Worm (Caenorhabditis elegans) whole organism, L2 larva: ENCODE data around the gene srh-19.
A peak's percentile ranks its signal among the peaks of the same experiment; 100 is the strongest.

Source experiments
- C34F6.9 ChIP-seq: fragments of 150-350 bp; optimal IDR thresholded peaks from 2 replicates; lab custom pipeline; 2014; ENCODE audit warnings: missing biosample characterization, missing genetic modification characterization
- F13H6.1 ChIP-seq: sonication (generic microtip); optimal IDR thresholded peaks from 2 replicates; lab custom pipeline; 2016; ENCODE audit warnings: missing genetic modification characterization, missing compliant biosample characterization
- R02D3.7 ChIP-seq: fragments of 150-350 bp; optimal IDR thresholded peaks from 2 replicates; lab custom pipeline; 2014; ENCODE audit warnings: missing biosample characterization, missing genetic modification characterization
- Y55F3AM.14 ChIP-seq: fragments of 200-800 bp; sonication (Bioruptor generic); optimal IDR thresholded peaks from 2 replicates; lab custom pipeline; 2018; ENCODE audit warnings: mild to moderate bottlenecking, missing genetic modification characterization, missing compliant biosample characterization
- ZK546.5 ChIP-seq: sonication (generic microtip); optimal IDR thresholded peaks from 2 replicates; lab custom pipeline; 2017; ENCODE audit warnings: missing biosample characterization, missing genetic modification characterization
- aly-2 ChIP-seq: fragments of 150-350 bp; optimal IDR thresholded peaks from 2 replicates; lab custom pipeline; 2014; ENCODE audit warnings: missing biosample characterization, missing genetic modification characterization
- ama-1 ChIP-seq: fragments of 150-350 bp; optimal IDR thresholded peaks from 2 replicates; lab custom pipeline; 2018; ENCODE audit warnings: inconsistent platforms
- blmp-1 ChIP-seq: sonication (generic microtip); optimal IDR thresholded peaks from 2 replicates; lab custom pipeline; 2017; ENCODE audit warnings: missing genetic modification characterization, mild to moderate bottlenecking, missing compliant biosample characterization, antibody characterized with exemption, moderate library complexity; ENCODE audit not compliant: insufficient read depth
- ceh-16 ChIP-seq: fragments of 150-350 bp; optimal IDR thresholded peaks from 2 replicates; lab custom pipeline; 2014; ENCODE audit warnings: missing biosample characterization, missing genetic modification characterization
- ceh-82 ChIP-seq: fragments of 150-350 bp; optimal IDR thresholded peaks from 2 replicates; lab custom pipeline; 2014; ENCODE audit warnings: missing biosample characterization, missing genetic modification characterization
- crh-2 ChIP-seq: sonication (generic microtip); optimal IDR thresholded peaks from 2 replicates; lab custom pipeline; 2017; ENCODE audit warnings: missing biosample characterization, missing genetic modification characterization
- dmd-4 ChIP-seq: sonication (generic microtip); optimal IDR thresholded peaks from 2 replicates; lab custom pipeline; 2017; ENCODE audit warnings: missing biosample characterization, missing genetic modification characterization
- egl-27 ChIP-seq: sonication (generic microtip); optimal IDR thresholded peaks from 3 replicates; lab custom pipeline; 2017; ENCODE audit warnings: missing biosample characterization, missing genetic modification reagents, missing genetic modification characterization
- fos-1 ChIP-seq: fragments of 150-350 bp; optimal IDR thresholded peaks from 2 replicates; lab custom pipeline; 2014; ENCODE audit warnings: missing biosample characterization, missing genetic modification characterization
- gmeb-1 ChIP-seq: fragments of 150-350 bp; optimal IDR thresholded peaks from 2 replicates; lab custom pipeline; 2014; ENCODE audit warnings: missing biosample characterization, missing genetic modification characterization
- lin-11 ChIP-seq: fragments of 150-350 bp; sonication (generic microtip); optimal IDR thresholded peaks from 2 replicates; lab custom pipeline; 2014; ENCODE audit warnings: missing biosample characterization, missing genetic modification characterization, inconsistent platforms, mixed read lengths
- lin-13 ChIP-seq: fragments of 150-350 bp; optimal IDR thresholded peaks from 2 replicates; lab custom pipeline; 2014; ENCODE audit warnings: missing biosample characterization, missing genetic modification reagents, missing genetic modification characterization
- lin-39 ChIP-seq: fragments of 150-350 bp; optimal IDR thresholded peaks from 2 replicates; lab custom pipeline; 2014; ENCODE audit warnings: missing biosample characterization, missing genetic modification reagents, missing genetic modification characterization
- lsy-2 ChIP-seq, 2 experiments: fragments of 150-350 bp in 1 of 2; sonication (generic microtip) in 1 of 2; optimal IDR thresholded peaks; 2 replicates each; lab custom pipeline; 2014 to 2017; ENCODE audit warnings: missing biosample characterization in 2 of 2, missing genetic modification characterization in 2 of 2
- mab-5 ChIP-seq: fragments of 150-350 bp; optimal IDR thresholded peaks from 2 replicates; lab custom pipeline; 2014; ENCODE audit warnings: missing biosample characterization, missing genetic modification characterization
- nhr-10 ChIP-seq: sonication (generic microtip); optimal IDR thresholded peaks from 2 replicates; lab custom pipeline; 2017; ENCODE audit warnings: missing biosample characterization, missing genetic modification characterization
- nhr-11 ChIP-seq: fragments of 150-350 bp; optimal IDR thresholded peaks from 2 replicates; lab custom pipeline; 2014; ENCODE audit warnings: missing biosample characterization, missing genetic modification characterization
- nhr-129 ChIP-seq: fragments of 150-350 bp; optimal IDR thresholded peaks from 2 replicates; lab custom pipeline; 2014; ENCODE audit warnings: missing biosample characterization, missing genetic modification characterization
- nhr-21 ChIP-seq: fragments of 150-350 bp; optimal IDR thresholded peaks from 2 replicates; lab custom pipeline; 2014; ENCODE audit warnings: missing biosample characterization, missing genetic modification characterization
- nhr-23 ChIP-seq: fragments of 150-350 bp; optimal IDR thresholded peaks from 2 replicates; lab custom pipeline; 2014; ENCODE audit warnings: missing biosample characterization, missing genetic modification reagents, missing genetic modification characterization
- nhr-25 ChIP-seq: fragments of 150-350 bp; sonication (generic microtip); optimal IDR thresholded peaks from 3 replicates; lab custom pipeline; 2014; ENCODE audit warnings: missing biosample characterization, missing genetic modification characterization
- nhr-6 ChIP-seq: fragments of 150-350 bp; optimal IDR thresholded peaks from 2 replicates; lab custom pipeline; 2014; ENCODE audit warnings: missing biosample characterization, missing genetic modification characterization
- nhr-77 ChIP-seq: fragments of 150-350 bp; optimal IDR thresholded peaks from 2 replicates; lab custom pipeline; 2014; ENCODE audit warnings: missing biosample characterization, missing genetic modification characterization
- peb-1 ChIP-seq: fragments of 150-350 bp; optimal IDR thresholded peaks from 2 replicates; lab custom pipeline; 2014; ENCODE audit warnings: missing biosample characterization, missing genetic modification characterization
- skn-1 ChIP-seq: sonication (generic microtip); optimal IDR thresholded peaks from 2 replicates; lab custom pipeline; 2017; ENCODE audit warnings: missing biosample characterization, missing genetic modification characterization
- sma-3 ChIP-seq: sonication (generic microtip); optimal IDR thresholded peaks from 2 replicates; lab custom pipeline; 2016; ENCODE audit warnings: missing genetic modification reagents, missing genetic modification characterization, missing compliant biosample characterization
- sma-9 ChIP-seq, 2 experiments: fragments of 150-350 bp in 1 of 2; sonication (generic microtip) in 1 of 2; optimal IDR thresholded peaks; 2 replicates each; lab custom pipeline; 2014 to 2016; ENCODE audit warnings: missing genetic modification characterization in 2 of 2, mild to moderate bottlenecking in 1 of 2, missing biosample characterization in 1 of 2, missing compliant biosample characterization in 1 of 2, missing genetic modification reagents in 1 of 2, moderate library complexity in 1 of 2
- snpc-4 ChIP-seq: fragments of 150-350 bp; optimal IDR thresholded peaks from 2 replicates; lab custom pipeline; 2014; ENCODE audit warnings: missing biosample characterization, missing genetic modification characterization
- unc-39 ChIP-seq: fragments of 150-350 bp; optimal IDR thresholded peaks from 2 replicates; lab custom pipeline; 2014; ENCODE audit warnings: missing biosample characterization, missing genetic modification characterization
- unc-55 ChIP-seq: fragments of 150-350 bp; sonication (generic microtip); optimal IDR thresholded peaks from 3 replicates; lab custom pipeline; 2014; ENCODE audit warnings: missing biosample characterization, missing genetic modification reagents, missing genetic modification characterization
- unc-62 ChIP-seq: fragments of 150-350 bp; optimal IDR thresholded peaks from 2 replicates; lab custom pipeline; 2014; ENCODE audit warnings: missing biosample characterization, missing genetic modification reagents, missing genetic modification characterization
- zag-1 ChIP-seq: fragments of 150-350 bp; optimal IDR thresholded peaks from 2 replicates; lab custom pipeline; 2014; ENCODE audit warnings: missing biosample characterization, missing genetic modification characterization
- ztf-4 ChIP-seq: fragments of 150-350 bp; optimal IDR thresholded peaks from 2 replicates; lab custom pipeline; 2014; ENCODE audit warnings: missing biosample characterization, missing genetic modification characterization

The srh-19 gene

DNA sequence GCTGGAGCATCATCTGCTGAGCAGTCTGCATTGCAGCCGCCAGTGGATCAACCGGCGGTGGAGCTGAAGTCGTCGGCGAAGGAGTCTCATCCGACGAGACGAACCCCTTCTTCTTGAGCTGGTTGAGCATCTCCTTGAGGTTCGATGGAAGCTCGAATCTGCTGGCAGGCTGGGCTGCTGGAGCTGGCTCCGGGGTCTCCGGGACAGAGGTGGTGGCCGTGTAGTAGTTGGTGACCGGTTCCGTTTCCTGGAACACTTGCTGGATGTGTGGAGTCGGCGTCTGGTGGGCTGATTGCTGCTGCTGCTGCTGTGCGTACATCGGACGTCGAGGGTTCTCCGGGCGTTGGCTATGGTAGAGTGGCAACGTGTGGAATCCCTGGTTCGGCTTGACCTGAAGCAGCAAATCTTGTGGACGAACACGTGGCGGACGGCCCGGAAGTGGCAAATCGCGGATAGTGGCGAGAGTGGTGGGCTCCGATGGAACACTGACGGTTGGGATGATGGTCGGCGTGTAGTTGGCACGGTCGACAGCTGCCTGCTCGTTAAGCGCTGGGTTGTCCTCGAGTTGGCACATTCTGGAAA lies 28.7 kb downstream of the srh-19 start:
- TF ChIP-seq nhr-6 (no peak), aly-2 (tag; lab: Kevin White, UChicago) (no peak), ztf-4 (tag; lab: Kevin White, UChicago) (no peak), lin-39 (tag; lab: Kevin White, UChicago) (no peak), unc-62 (GFP tag; lab: Kevin White, UChicago) (no peak), sma-9 (GFP tag; optimal IDR thresholded peaks at IDR 0.05; lab: Kevin White, UChicago) (no peak), sma-9 (tag; optimal IDR thresholded peaks at IDR 0.05; lab: Kevin White, UChicago) (no peak), ceh-16 (tag; lab: Kevin White, UChicago) (no peak), ama-1 (lab: Kevin White, UChicago) (no peak), nhr-10 (tag; lab: Kevin White, UChicago) (no peak), sma-3 (GFP tag; lab: Kevin White, UChicago) (no peak), nhr-11 (no peak), skn-1 (tag; lab: Kevin White, UChicago) (no peak), dmd-4 (no peak), F13H6.1 (tag; lab: Kevin White, UChicago) (no peak), C34F6.9 (tag; lab: Kevin White, UChicago) (no peak), nhr-129 (tag; lab: Kevin White, UChicago) (no peak), peb-1 (tag; lab: Kevin White, UChicago) (no peak), lin-11 (tag; lab: Kevin White, UChicago) (no peak), lsy-2 (tag; optimal IDR thresholded peaks at IDR 0.05; lab: Kevin White, UChicago) (no peak), mab-5 (no peak)

DNA sequence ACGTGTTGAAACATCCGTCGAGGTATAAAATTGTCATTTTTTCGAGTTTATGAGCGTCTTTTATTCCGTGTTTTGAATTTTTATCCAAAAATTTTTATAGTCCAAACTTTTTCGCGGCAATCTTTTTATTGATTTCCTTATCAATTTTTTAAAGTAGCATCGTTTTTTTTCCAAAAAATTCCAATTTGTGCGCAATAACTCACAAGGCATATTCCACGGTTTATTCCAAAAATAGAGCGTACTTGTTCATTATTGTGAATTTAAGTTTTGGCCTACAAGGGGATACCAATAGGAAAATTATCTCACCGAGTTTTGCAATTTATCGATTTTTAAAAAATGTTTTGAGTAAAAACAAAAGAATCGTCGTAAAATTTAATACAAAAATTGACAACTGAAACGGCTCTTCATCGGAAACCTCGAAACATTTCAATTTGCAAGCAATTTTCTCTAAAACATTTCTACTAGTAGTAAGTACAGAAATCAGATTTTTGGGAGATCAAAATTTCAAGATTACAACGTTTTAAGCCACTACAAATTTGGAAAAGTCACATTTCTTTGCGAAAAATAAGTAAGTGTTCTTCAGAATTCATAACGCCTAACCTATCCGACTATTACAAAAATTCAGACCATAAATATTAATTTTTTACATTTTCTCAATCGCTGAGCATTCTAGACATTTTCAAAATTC lies 30.8 kb downstream of the srh-19 start:
- TF ChIP-seq ama-1 (lab: Kevin White, UChicago) (no peak), unc-39 (tag; lab: Kevin White, UChicago) (no peak), lin-13 (GFP tag; lab: Kevin White, UChicago) (peak; percentile 4), nhr-77 (tag; lab: Kevin White, UChicago) (no peak), sma-3 (GFP tag; lab: Kevin White, UChicago) (peak; percentile 20), nhr-23 (no peak), C34F6.9 (tag; lab: Kevin White, UChicago) (peak; percentile 22), nhr-25 (tag; lab: Kevin White, UChicago) (peak; percentile 64), zag-1 (tag; lab: Kevin White, UChicago) (no peak), ZK546.5 (no peak), nhr-6 (no peak)
- TF ChIP-seq, all 48 proteins: peak for 4

DNA sequence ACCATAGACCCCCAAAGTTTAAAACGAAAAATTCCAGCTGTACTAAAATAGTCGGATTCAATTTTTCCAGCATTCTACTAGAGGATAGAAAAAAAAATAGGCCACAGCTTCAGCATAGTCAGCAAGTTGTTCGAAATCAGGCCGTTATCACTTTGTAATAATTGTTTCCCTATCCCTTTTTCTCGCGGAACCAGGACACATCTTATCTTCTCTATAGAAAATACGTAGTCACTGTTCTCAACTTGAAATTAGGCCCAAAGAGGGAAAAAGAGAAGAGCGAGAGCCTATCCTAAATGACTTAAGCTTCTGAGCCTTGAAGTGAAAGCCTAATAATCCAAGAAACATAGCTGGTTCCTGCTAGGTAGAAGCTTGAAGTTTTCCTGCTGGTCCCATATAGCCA lies 32.8 kb downstream of the srh-19 start:
- TF ChIP-seq unc-39 (tag; lab: Kevin White, UChicago), result no peak
- TF ChIP-seq unc-62 (GFP tag; lab: Kevin White, UChicago), result no peak
- TF ChIP-seq ztf-4 (tag; lab: Kevin White, UChicago), result peak; percentile 53
- peak; percentile 43 for TF ChIP-seq sma-9 (GFP tag; optimal IDR thresholded peaks at IDR 0.05; lab: Kevin White, UChicago)
- no peak for TF ChIP-seq sma-9 (tag; optimal IDR thresholded peaks at IDR 0.05; lab: Kevin White, UChicago)
- peak; percentile 14 for TF ChIP-seq nhr-129 (tag; lab: Kevin White, UChicago)
- TF ChIP-seq ceh-16 (tag; lab: Kevin White, UChicago), result peak; percentile 8
- TF ChIP-seq nhr-77 (tag; lab: Kevin White, UChicago), result no peak
- TF ChIP-seq nhr-21 (tag; lab: Kevin White, UChicago), result peak; percentile 29
- no peak for TF ChIP-seq ZK546.5
- peak; percentile 16 for TF ChIP-seq sma-3 (GFP tag; lab: Kevin White, UChicago)
- peak; percentile 45 for TF ChIP-seq crh-2 (tag; lab: Kevin White, UChicago)
- peak; percentile 64 for TF ChIP-seq ama-1 (lab: Kevin White, UChicago)
- peak in 1 of 2 experiments; percentile 47 for TF ChIP-seq lsy-2 (tag; optimal IDR thresholded peaks at IDR 0.05; lab: Kevin White, UChicago)
- no peak for TF ChIP-seq peb-1 (tag; lab: Kevin White, UChicago)
- peak; percentile 4 for TF ChIP-seq F13H6.1 (tag; lab: Kevin White, UChicago)
- TF ChIP-seq nhr-11, result no peak
- no peak for TF ChIP-seq dmd-4
- TF ChIP-seq, all 48 proteins: peak for 10

DNA sequence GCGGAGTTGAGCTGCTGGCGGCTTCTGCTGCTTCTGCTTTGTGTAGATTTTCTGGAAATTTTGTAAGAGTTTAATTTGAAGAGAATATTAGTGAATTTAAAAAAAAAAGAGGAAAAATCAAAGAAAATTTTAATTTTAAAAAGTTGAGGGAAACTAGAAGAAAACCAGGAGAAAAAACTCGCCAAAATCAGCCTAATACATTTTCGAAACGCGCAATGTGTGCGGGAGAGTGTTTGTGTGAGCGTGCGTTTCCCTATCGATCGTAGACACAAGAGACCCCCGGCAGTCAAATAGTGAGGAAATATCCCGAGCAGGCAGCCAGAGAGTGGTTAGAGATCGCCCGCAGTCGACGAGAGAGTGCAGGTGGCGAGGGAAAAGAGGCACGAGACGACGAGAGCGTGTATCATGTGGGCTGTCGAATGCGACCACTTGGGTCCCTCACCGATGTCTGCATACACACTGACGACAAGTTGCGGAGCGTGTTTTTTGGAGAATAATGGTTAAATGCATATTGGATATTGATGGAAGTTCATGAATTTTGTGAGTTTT lies 33.7 kb downstream of the srh-19 start, which contains the start of gene zfp-3:
TSS of gene zfp-3 (minus strand) at position 51 of the 549 bp plus-strand sequence.
- no peak for TF ChIP-seq ceh-82
- TF ChIP-seq nhr-129 (tag; lab: Kevin White, UChicago), result peak; percentile 96
- TF ChIP-seq snpc-4 (tag; lab: Kevin White, UChicago), result peak; percentile 84
- no peak for TF ChIP-seq peb-1 (tag; lab: Kevin White, UChicago)
- peak; percentile 92 for TF ChIP-seq mab-5
- TF ChIP-seq lin-39 (tag; lab: Kevin White, UChicago), result peak; percentile 36
- TF ChIP-seq Y55F3AM.14 (GFP tag; lab: Kevin White, UChicago), result peak; percentile 60
- TF ChIP-seq fos-1 (tag; lab: Kevin White, UChicago), result peak; percentile 97
- peak; percentile 97 for TF ChIP-seq unc-55 (GFP tag; lab: Kevin White, UChicago)
- TF ChIP-seq ZK546.5, result peak; percentile 69
- peak; percentile 84 for TF ChIP-seq blmp-1 (tag; lab: Kevin White, UChicago)
- TF ChIP-seq nhr-6, result peak; percentile 93
- peak; percentile 94 for TF ChIP-seq egl-27
- TF ChIP-seq zag-1 (tag; lab: Kevin White, UChicago), result peak; percentile 92
- peak; percentile 66 for TF ChIP-seq skn-1 (tag; lab: Kevin White, UChicago)
- TF ChIP-seq ztf-4 (tag; lab: Kevin White, UChicago), result peak; percentile 93
- no peak for TF ChIP-seq nhr-23
- peak; percentile 85 for TF ChIP-seq gmeb-1
- TF ChIP-seq lsy-2 (tag; optimal IDR thresholded peaks at IDR 0.05; lab: Kevin White, UChicago), result peak; percentile 77 to 94
- TF ChIP-seq unc-62 (GFP tag; lab: Kevin White, UChicago), result peak; percentile 48
- peak; percentile 97 for TF ChIP-seq lin-11 (tag; lab: Kevin White, UChicago)
- TF ChIP-seq crh-2 (tag; lab: Kevin White, UChicago), result peak; percentile 94
- TF ChIP-seq nhr-21 (tag; lab: Kevin White, UChicago), result peak; percentile 95
- TF ChIP-seq sma-9 (GFP tag; optimal IDR thresholded peaks at IDR 0.05; lab: Kevin White, UChicago), result peak; percentile 96
- TF ChIP-seq sma-9 (tag; optimal IDR thresholded peaks at IDR 0.05; lab: Kevin White, UChicago), result no peak
- peak; percentile 86 for TF ChIP-seq lin-13 (GFP tag; lab: Kevin White, UChicago)
- peak; percentile 12 for TF ChIP-seq R02D3.7 (tag; lab: Kevin White, UChicago)
